Fruit fly (Drosophila melanogaster) whole organism, embryonic: ENCODE data around the gene Tfb4.

Experiments used
- CG10462 ChIP-seq: fragments of 200-800 bp; sonication (Bioruptor generic); optimal IDR thresholded peaks from 2 replicates; lab custom pipeline; 2016; ENCODE audit warnings: missing biosample characterization, missing genetic modification characterization
- CG11504 ChIP-seq: fragments of 200-800 bp; sonication (Bioruptor generic); optimal IDR thresholded peaks from 3 replicates; lab custom pipeline; 2019; ENCODE audit warnings: missing biosample characterization, mild to moderate bottlenecking, missing genetic modification characterization, moderate library complexity
- CG11723 ChIP-seq: fragments of 200-800 bp; sonication (Bioruptor generic); optimal IDR thresholded peaks from 2 replicates; lab custom pipeline; 2017; ENCODE audit warnings: missing biosample characterization, mild to moderate bottlenecking, missing genetic modification characterization
- CG12219 ChIP-seq: fragments of 200-800 bp; sonication (Bioruptor generic); optimal IDR thresholded peaks from 3 replicates; lab custom pipeline; 2018; ENCODE audit warnings: missing biosample characterization, mild to moderate bottlenecking, missing genetic modification characterization
- CG13894 ChIP-seq: fragments of 200-800 bp; sonication (Bioruptor generic); optimal IDR thresholded peaks from 3 replicates; lab custom pipeline; 2018; ENCODE audit warnings: missing biosample characterization, mild to moderate bottlenecking, missing genetic modification characterization, moderate library complexity
- CG1529 ChIP-seq: fragments of 200-800 bp; sonication (Bioruptor generic); optimal IDR thresholded peaks from 3 replicates; lab custom pipeline; 2018; ENCODE audit warnings: missing biosample characterization, missing genetic modification characterization
- CG2202 ChIP-seq: fragments of 200-800 bp; sonication (Bioruptor generic); optimal IDR thresholded peaks from 2 replicates; lab custom pipeline; 2018; ENCODE audit warnings: missing biosample characterization, mild to moderate bottlenecking, missing genetic modification characterization
- CG31224 ChIP-seq: fragments of 200-800 bp; sonication (Bioruptor generic); IDR thresholded peaks from 2 replicates; pipeline ENCODE4 v1.3.6; 2022; ENCODE audit warnings: missing biosample characterization, missing genetic modification characterization
- CG32532 ChIP-seq: fragments of 200-800 bp; sonication (Bioruptor generic); IDR thresholded peaks from 2 replicates; pipeline ENCODE4 v1.3.6; 2022; ENCODE audit warnings: missing biosample characterization, missing genetic modification characterization
- CG3726 ChIP-seq: fragments of 200-800 bp; sonication (Bioruptor generic); IDR thresholded peaks from 3 replicates; pipeline ENCODE4, ENCODE4 v1.3.6; 2022; ENCODE audit warnings: missing biosample characterization, missing genetic modification characterization
- CG42726 ChIP-seq: fragments of 200-800 bp; sonication (Bioruptor generic); IDR thresholded peaks from 2 replicates; pipeline ENCODE4 v1.3.6; 2022; ENCODE audit warnings: missing biosample characterization, missing genetic modification characterization; ENCODE audit not compliant: partially characterized antibody
- CG43689 ChIP-seq: fragments of 200-800 bp; sonication (Bioruptor generic); IDR thresholded peaks from 2 replicates; pipeline ENCODE4 v1.3.6; 2022; ENCODE audit warnings: missing biosample characterization, missing genetic modification characterization
- CG5180 ChIP-seq: fragments of 200-800 bp; sonication (Bioruptor generic); optimal IDR thresholded peaks from 3 replicates; lab custom pipeline; 2017; ENCODE audit warnings: missing biosample characterization, missing genetic modification characterization, mild to moderate bottlenecking, moderate library complexity, missing genetic modification reagents
- CG5245 ChIP-seq: fragments of 200-800 bp; sonication (Bioruptor generic); optimal IDR thresholded peaks from 3 replicates; lab custom pipeline; 2016; ENCODE audit warnings: missing biosample characterization, missing genetic modification characterization
- CG6654 ChIP-seq: fragments of 200-800 bp; sonication (Bioruptor generic); optimal IDR thresholded peaks from 2 replicates; lab custom pipeline; 2017; ENCODE audit warnings: missing biosample characterization, mild to moderate bottlenecking, missing genetic modification characterization
- CG7963 ChIP-seq: fragments of 200-800 bp; sonication (Bioruptor generic); IDR thresholded peaks from 3 replicates; pipeline ENCODE4 v1.3.6; 2022; ENCODE audit warnings: missing biosample characterization, missing genetic modification characterization; ENCODE audit not compliant: partially characterized antibody
- CG9215 ChIP-seq: fragments of 200-800 bp; sonication (Bioruptor generic); IDR thresholded peaks from 2 replicates; pipeline ENCODE4 v1.3.6; 2022; ENCODE audit warnings: missing biosample characterization, missing genetic modification characterization
- D19A ChIP-seq: fragments of 200-800 bp; optimal IDR thresholded peaks from 3 replicates; lab custom pipeline; 2019; ENCODE audit warnings: missing biosample characterization, mild to moderate bottlenecking, missing genetic modification characterization, moderate library complexity
- E2f2 ChIP-seq: fragments of 200-800 bp; sonication (Bioruptor generic); IDR thresholded peaks from 2 replicates; pipeline ENCODE4 v1.3.6; 2022; ENCODE audit warnings: missing biosample characterization, missing genetic modification characterization
- ERR ChIP-seq: fragments of 200-800 bp; sonication (Bioruptor generic); optimal IDR thresholded peaks from 2 replicates; lab custom pipeline; 2016; ENCODE audit warnings: missing biosample characterization, missing genetic modification characterization
- Eip74EF ChIP-seq, 2 experiments: fragments of 200-800 bp in 1 of 2; fragments of >200 bp in 1 of 2; sonication (Bioruptor generic) in 1 of 2; optimal IDR thresholded peaks; 2 replicates each; lab custom pipeline; 2017 to 2019; ENCODE audit warnings: missing biosample characterization in 2 of 2, missing genetic modification characterization in 2 of 2, mild to moderate bottlenecking in 1 of 2, moderate library complexity in 1 of 2
- Ets65A ChIP-seq: fragments of 200-800 bp; sonication (Bioruptor generic); peaks from one replicate; lab custom pipeline; 2016; ENCODE audit warnings: missing biosample characterization, missing genetic modification characterization
- Ets97D ChIP-seq: fragments of 200-800 bp; sonication (Bioruptor generic); optimal IDR thresholded peaks from 3 replicates; lab custom pipeline; 2016; ENCODE audit warnings: missing biosample characterization, missing genetic modification characterization
- MBD-R2 ChIP-seq: fragments of 200-800 bp; sonication (Bioruptor generic); IDR thresholded peaks from 2 replicates; pipeline ENCODE4 v1.3.6; 2022; ENCODE audit warnings: missing biosample characterization, missing genetic modification characterization
- Myb ChIP-seq: fragments of 200-800 bp; sonication (Bioruptor generic); optimal IDR thresholded peaks from 2 replicates; lab custom pipeline; 2016; ENCODE audit warnings: missing biosample characterization, missing genetic modification characterization
- Trl ChIP-seq, 3 experiments: fragments of >200 bp in 2 of 3; fragments of 200-800 bp in 1 of 3; sonication (Bioruptor generic) in 1 of 3; optimal IDR thresholded peaks; 2 replicates in 1 of 3; 3 replicates in 2 of 3; lab custom pipeline; 2016 to 2017; ENCODE audit warnings: missing biosample characterization in 1 of 3, missing genetic modification characterization in 1 of 3
- bowl ChIP-seq: fragments of 200-800 bp; sonication (Bioruptor generic); IDR thresholded peaks from 2 replicates; pipeline ENCODE4 v1.3.6; 2022; ENCODE audit warnings: missing biosample characterization, missing genetic modification characterization
- fd102C ChIP-seq: fragments of 200-800 bp; sonication (Bioruptor generic); optimal IDR thresholded peaks from 2 replicates; lab custom pipeline; 2018; ENCODE audit warnings: missing biosample characterization, mild to moderate bottlenecking, missing genetic modification characterization, moderate library complexity
- fd96Cb ChIP-seq: fragments of 200-800 bp; sonication (Bioruptor generic); optimal IDR thresholded peaks from 2 replicates; lab custom pipeline; 2018; ENCODE audit warnings: missing biosample characterization, mild to moderate bottlenecking, missing genetic modification characterization, moderate library complexity
- fu2 ChIP-seq: fragments of 200-800 bp; sonication (Bioruptor generic); optimal IDR thresholded peaks from 2 replicates; lab custom pipeline; 2016; ENCODE audit warnings: missing biosample characterization, missing genetic modification characterization
- gsb-n ChIP-seq: fragments of 200-800 bp; sonication (Bioruptor generic); optimal IDR thresholded peaks from 3 replicates; lab custom pipeline; 2018; ENCODE audit warnings: missing biosample characterization, mild to moderate bottlenecking, missing genetic modification characterization
- her ChIP-seq: fragments of 200-800 bp; sonication (Bioruptor generic); optimal IDR thresholded peaks from 2 replicates; lab custom pipeline; 2016; ENCODE audit warnings: missing biosample characterization, missing genetic modification characterization
- inv ChIP-seq: fragments of 200-800 bp; sonication (Bioruptor generic); IDR thresholded peaks from 2 replicates; pipeline ENCODE4 v1.3.6; 2022; ENCODE audit warnings: missing biosample characterization, missing genetic modification characterization; ENCODE audit not compliant: partially characterized antibody
- jigr1 ChIP-seq: fragments of 200-800 bp; sonication (Bioruptor generic); IDR thresholded peaks from 3 replicates; pipeline ENCODE4 v1.3.6; 2022; ENCODE audit warnings: missing biosample characterization, missing genetic modification characterization
- kah ChIP-seq: fragments of 200-800 bp; sonication (Bioruptor generic); optimal IDR thresholded peaks from 2 replicates; lab custom pipeline; 2018; ENCODE audit warnings: missing biosample characterization, mild to moderate bottlenecking, missing genetic modification characterization
- lola ChIP-seq, 3 experiments: fragments of >200 bp in 2 of 3; fragments of 200-800 bp in 1 of 3; sonication (Bioruptor generic) in 1 of 3; optimal IDR thresholded peaks; 2 replicates each; lab custom pipeline; 2017 to 2019; ENCODE audit warnings: missing biosample characterization in 3 of 3, missing genetic modification characterization in 3 of 3, mild to moderate bottlenecking in 1 of 3, moderate library complexity in 1 of 3
- mirr ChIP-seq: fragments of 200-800 bp; sonication (Bioruptor generic); optimal IDR thresholded peaks from 3 replicates; lab custom pipeline; 2018; ENCODE audit warnings: missing biosample characterization, mild to moderate bottlenecking, missing genetic modification characterization
- nau ChIP-seq: fragments of 200-800 bp; sonication (Bioruptor generic); optimal IDR thresholded peaks from 3 replicates; lab custom pipeline; 2017; ENCODE audit warnings: missing biosample characterization, mild to moderate bottlenecking, missing genetic modification characterization, missing genetic modification reagents
- odd ChIP-seq: fragments of 200-800 bp; sonication (Bioruptor generic); optimal IDR thresholded peaks from 2 replicates; lab custom pipeline; 2017; ENCODE audit warnings: missing biosample characterization, mild to moderate bottlenecking, missing genetic modification characterization
- scrt ChIP-seq: fragments of 200-800 bp; sonication (Bioruptor generic); optimal IDR thresholded peaks from 2 replicates; lab custom pipeline; 2018; ENCODE audit warnings: missing biosample characterization, mild to moderate bottlenecking, missing genetic modification characterization, moderate library complexity
- sima ChIP-seq: fragments of 200-800 bp; sonication (Bioruptor generic); optimal IDR thresholded peaks from 2 replicates; lab custom pipeline; 2016; ENCODE audit warnings: missing biosample characterization, missing genetic modification characterization
- tio ChIP-seq: fragments of 200-800 bp; sonication (Bioruptor generic); optimal IDR thresholded peaks from 2 replicates; lab custom pipeline; 2017; ENCODE audit warnings: missing biosample characterization, missing genetic modification characterization, inconsistent platforms
- tll ChIP-seq, 2 experiments: fragments of 200-800 bp in 1 of 2; fragments of >200 bp in 1 of 2; sonication (Bioruptor generic) in 1 of 2; optimal IDR thresholded peaks; 2 replicates each; lab custom pipeline; 2017 to 2019; ENCODE audit warnings: missing biosample characterization in 2 of 2, missing genetic modification characterization in 2 of 2, mild to moderate bottlenecking in 1 of 2, moderate library complexity in 1 of 2
- trh ChIP-seq: fragments of 200-800 bp; sonication (Bioruptor generic); optimal IDR thresholded peaks from 2 replicates; lab custom pipeline; 2016; ENCODE audit warnings: missing biosample characterization, missing genetic modification characterization

Gene Tfb4

dm6 chr2L:1143286-1143685, 7.2 kb downstream of the Tfb4 start:
- no peak for TF ChIP-seq Ets97D (GFP tag; lab: Kevin White, UChicago)
- no peak for TF ChIP-seq odd (GFP tag; lab: Kevin White, UChicago)
- TF ChIP-seq scrt = peak; percentile 58
- no peak for TF ChIP-seq mirr
- no peak for TF ChIP-seq fd96Cb (tag; lab: Kevin White, UChicago)
- no peak for TF ChIP-seq bowl (GFP tag; lab: Robert Waterston, UW)
- peak; percentile 44 for TF ChIP-seq CG13894
- no peak for TF ChIP-seq fd102C (GFP tag; lab: Kevin White, UChicago)
- no peak for TF ChIP-seq MBD-R2
- TF ChIP-seq D19A = peak; percentile 43
- TF ChIP-seq CG9215 (GFP tag; lab: Robert Waterston, UW) = no peak
- TF ChIP-seq E2f2 (GFP tag; lab: Robert Waterston, UW) = no peak
- no peak for TF ChIP-seq trh (GFP tag; lab: Kevin White, UChicago)
- no peak for TF ChIP-seq CG5180 (GFP tag; lab: Kevin White, UChicago)
- no peak for TF ChIP-seq CG11723 (GFP tag; lab: Kevin White, UChicago)
- TF ChIP-seq jigr1 = no peak
- TF ChIP-seq CG31224 (GFP tag; lab: Robert Waterston, UW) = no peak
- TF ChIP-seq CG10462 (GFP tag; lab: Kevin White, UChicago) = no peak
- no peak for TF ChIP-seq Myb (GFP tag; lab: Kevin White, UChicago)
- TF ChIP-seq CG2202 (tag; lab: Kevin White, UChicago) = no peak
- TF ChIP-seq CG5245 (GFP tag; lab: Kevin White, UChicago) = no peak
- no peak for TF ChIP-seq CG6654 (GFP tag; lab: Kevin White, UChicago)
- no peak for TF ChIP-seq fu2 (GFP tag; lab: Kevin White, UChicago)
- no peak for TF ChIP-seq CG7963 (GFP tag; lab: Robert Waterston, UW)
- TF ChIP-seq gsb-n (tag; lab: Kevin White, UChicago) = no peak
- TF ChIP-seq lola (GFP tag; optimal IDR thresholded peaks at IDR 0.05; lab: Kevin White, UChicago) = no peak
- TF ChIP-seq CG1529 (GFP tag; lab: Kevin White, UChicago) = no peak
- TF ChIP-seq CG32532 (GFP tag; lab: Robert Waterston, UW) = no peak
- TF ChIP-seq Trl (optimal IDR thresholded peaks at IDR 0.05; lab: Kevin White, UChicago) = no peak
- no peak for TF ChIP-seq Trl (GFP tag; optimal IDR thresholded peaks at IDR 0.05; lab: Kevin White, UChicago)
- TF ChIP-seq Eip74EF (GFP tag; optimal IDR thresholded peaks at IDR 0.05; lab: Kevin White, UChicago) = no peak
- TF ChIP-seq her = no peak
- TF ChIP-seq tll (GFP tag; optimal IDR thresholded peaks at IDR 0.05; lab: Kevin White, UChicago) = no peak
- TF ChIP-seq ERR = peak; percentile 87
- no peak for TF ChIP-seq nau (GFP tag; lab: Kevin White, UChicago)
- TF ChIP-seq CG3726 = no peak
- no peak for TF ChIP-seq sima (GFP tag; lab: Kevin White, UChicago)
- TF ChIP-seq inv (GFP tag; lab: Robert Waterston, UW) = no peak
- TF ChIP-seq CG43689 (GFP tag; lab: Robert Waterston, UW) = no peak
- no peak for TF ChIP-seq CG11504 (tag; lab: Kevin White, UChicago)
- no peak for TF ChIP-seq tio (GFP tag; lab: Kevin White, UChicago)
- TF ChIP-seq Ets65A (GFP tag; lab: Kevin White, UChicago) = peak; percentile 17
- peak; percentile 75 for TF ChIP-seq kah
- TF ChIP-seq CG12219 (GFP tag; lab: Kevin White, UChicago) = no peak
- 0 out of 2 replicates have a peak, but pooled peaks have one; percentile 3 for TF ChIP-seq CG42726 (GFP tag; lab: Robert Waterston, UW)
